Worm (Caenorhabditis elegans) whole organism, midembryonic: ENCODE results near the gene K08C7.1.

Experiments used
- cog-1 ChIP-seq: sonication (generic microtip); optimal IDR thresholded peaks from 2 replicates; lab custom pipeline; 2016; ENCODE audit warnings: missing genetic modification characterization, missing compliant biosample characterization
- flt-1 ChIP-seq: fragments of 200-800 bp; sonication (Bioruptor generic); IDR thresholded peaks from 2 replicates; pipeline ENCODE4 v1.3.6; 2022; ENCODE audit warnings: missing genetic modification characterization, missing compliant biosample characterization
- klf-2 ChIP-seq: fragments of 200-800 bp; sonication (Bioruptor generic); conservative IDR thresholded peaks from 2 replicates; pipeline ENCODE4 v1.3.6; 2022; ENCODE audit warnings: missing genetic modification reagents, missing genetic modification characterization, missing compliant biosample characterization
- med-1 ChIP-seq: sonication (generic microtip); optimal IDR thresholded peaks from 2 replicates; lab custom pipeline; 2017; ENCODE audit warnings: missing genetic modification characterization, mild to moderate bottlenecking, missing compliant biosample characterization, antibody characterized with exemption, missing genetic modification reagents; ENCODE audit not compliant: insufficient read depth
- ref-1 ChIP-seq: fragments of 200-800 bp; sonication (Bioruptor generic); conservative IDR thresholded peaks from 2 replicates; pipeline ENCODE4 v1.3.6; 2022; ENCODE audit warnings: missing genetic modification reagents, missing genetic modification characterization, missing compliant biosample characterization
- tab-1 ChIP-seq: fragments of 200-800 bp; sonication (Bioruptor generic); IDR thresholded peaks from 2 replicates; pipeline ENCODE4 v1.3.6; 2022; ENCODE audit warnings: missing genetic modification characterization, missing compliant biosample characterization
- ztf-23 ChIP-seq: fragments of 200-800 bp; sonication (Bioruptor generic); IDR thresholded peaks from 2 replicates; pipeline ENCODE4 v1.3.6; 2022; ENCODE audit warnings: missing genetic modification reagents, missing genetic modification characterization, missing compliant biosample characterization
- ztf-29 ChIP-seq: fragments of 200-800 bp; sonication (Bioruptor generic); IDR thresholded peaks from 2 replicates; pipeline ENCODE4 v1.3.6; 2022; ENCODE audit warnings: missing genetic modification reagents, missing genetic modification characterization, missing compliant biosample characterization

ce11 chrIV:10698486-10698885 lies 41.9 kb downstream of the K08C7.1 start:
- 0 out of 2 replicates have a peak, but pooled peaks have one; percentile 29 for TF ChIP-seq tab-1 (GFP tag; lab: Robert Waterston, UW)
- no peak for TF ChIP-seq ztf-23 (GFP tag; lab: Robert Waterston, UW)
- TF ChIP-seq ztf-29 (GFP tag; lab: Robert Waterston, UW), result no peak
- no peak for TF ChIP-seq ref-1 (GFP tag; lab: Robert Waterston, UW)
- no peak for TF ChIP-seq cog-1 (tag; lab: Kevin White, UChicago)
- no peak for TF ChIP-seq flt-1 (GFP tag; lab: Robert Waterston, UW)
- TF ChIP-seq klf-2 (GFP tag; lab: Robert Waterston, UW), result no peak
- no peak for TF ChIP-seq med-1 (GFP tag; lab: Kevin White, UChicago)
